Worm (Caenorhabditis elegans) whole organism, mixed stage, embryonic: ENCODE measurements around the gene F46C5.1.

Source experiments
- M03D4.4 ChIP-seq: sonication (generic microtip); optimal IDR thresholded peaks from 2 replicates; lab custom pipeline; 2017; ENCODE audit warnings: mild to moderate bottlenecking, missing genetic modification characterization, missing compliant biosample characterization
- bed-3 ChIP-seq: fragments of 200-800 bp; sonication (Bioruptor generic); optimal IDR thresholded peaks from 3 replicates; lab custom pipeline; 2018; ENCODE audit warnings: mild to moderate bottlenecking, missing genetic modification characterization, moderate library complexity, missing compliant biosample characterization
- blmp-1 ChIP-seq: fragments of 150-350 bp; optimal IDR thresholded peaks from 2 replicates; lab custom pipeline; 2014; ENCODE audit warnings: missing biosample characterization, missing genetic modification characterization
- ceh-39 ChIP-seq: fragments of 150-350 bp; optimal IDR thresholded peaks from 2 replicates; lab custom pipeline; 2014; ENCODE audit warnings: missing biosample characterization, missing genetic modification characterization
- ceh-43 ChIP-seq: fragments of 200-800 bp; sonication (Bioruptor generic); optimal IDR thresholded peaks from 2 replicates; lab custom pipeline; 2018; ENCODE audit warnings: mild to moderate bottlenecking, missing genetic modification characterization, moderate library complexity, missing compliant biosample characterization
- ceh-83 ChIP-seq: fragments of 200-800 bp; sonication (Bioruptor generic); optimal IDR thresholded peaks from 2 replicates; lab custom pipeline; 2018; ENCODE audit warnings: mild to moderate bottlenecking, missing genetic modification characterization, missing compliant biosample characterization
- cnd-1 ChIP-seq: fragments of 200-800 bp; sonication (Bioruptor generic); optimal IDR thresholded peaks from 2 replicates; lab custom pipeline; 2018; ENCODE audit warnings: mild to moderate bottlenecking, missing genetic modification characterization, missing compliant biosample characterization
- drap-1 ChIP-seq: fragments of 200-800 bp; sonication (Bioruptor generic); optimal IDR thresholded peaks from 3 replicates; lab custom pipeline; 2018; ENCODE audit warnings: mild to moderate bottlenecking, missing genetic modification characterization, missing compliant biosample characterization
- elt-1 ChIP-seq: sonication (generic microtip); optimal IDR thresholded peaks from 2 replicates; lab custom pipeline; 2017; ENCODE audit warnings: missing genetic modification characterization, mild to moderate bottlenecking, missing compliant biosample characterization, antibody characterized with exemption, moderate library complexity, borderline replicate concordance; ENCODE audit not compliant: insufficient read depth
- elt-3 ChIP-seq: fragments of 150-350 bp; optimal IDR thresholded peaks from 2 replicates; lab custom pipeline; 2014; ENCODE audit warnings: missing biosample characterization, missing genetic modification characterization
- ham-2 ChIP-seq: fragments of 200-800 bp; sonication (Bioruptor generic); optimal IDR thresholded peaks from 2 replicates; lab custom pipeline; 2018; ENCODE audit warnings: mild to moderate bottlenecking, missing genetic modification characterization, missing compliant biosample characterization
- hlh-1 ChIP-seq: fragments of 150-350 bp; optimal IDR thresholded peaks from 2 replicates; lab custom pipeline; 2014; ENCODE audit warnings: missing biosample characterization, missing genetic modification reagents, missing genetic modification characterization
- lin-13 ChIP-seq: fragments of 150-350 bp; optimal IDR thresholded peaks from 2 replicates; lab custom pipeline; 2014; ENCODE audit warnings: missing biosample characterization, missing genetic modification characterization
- lin-32 ChIP-seq: fragments of 200-800 bp; sonication (Bioruptor generic); optimal IDR thresholded peaks from 2 replicates; lab custom pipeline; 2018; ENCODE audit warnings: mild to moderate bottlenecking, missing genetic modification characterization, missing compliant biosample characterization
- lsy-2 ChIP-seq: fragments of 150-350 bp; optimal IDR thresholded peaks from 2 replicates; lab custom pipeline; 2014; ENCODE audit warnings: missing biosample characterization, missing genetic modification characterization
- mep-1 ChIP-seq: fragments of 150-350 bp; optimal IDR thresholded peaks from 2 replicates; lab custom pipeline; 2017; ENCODE audit warnings: missing biosample characterization, missing genetic modification reagents, missing genetic modification characterization, inconsistent platforms
- mls-2 ChIP-seq: sonication (generic microtip); optimal IDR thresholded peaks from 2 replicates; lab custom pipeline; 2016; ENCODE audit warnings: mild to moderate bottlenecking, missing genetic modification characterization, moderate library complexity, missing compliant biosample characterization
- nhr-12 ChIP-seq: fragments of 150-350 bp; optimal IDR thresholded peaks from 2 replicates; lab custom pipeline; 2014; ENCODE audit warnings: missing biosample characterization, missing genetic modification characterization
- nhr-2 ChIP-seq: fragments of 150-350 bp; optimal IDR thresholded peaks from 2 replicates; lab custom pipeline; 2014; ENCODE audit warnings: missing biosample characterization, missing genetic modification characterization
- nhr-237 ChIP-seq: fragments of 150-350 bp; optimal IDR thresholded peaks from 2 replicates; lab custom pipeline; 2014; ENCODE audit warnings: missing biosample characterization, missing genetic modification characterization
- nhr-28 ChIP-seq: fragments of 150-350 bp; optimal IDR thresholded peaks from 2 replicates; lab custom pipeline; 2014; ENCODE audit warnings: missing biosample characterization, missing genetic modification characterization
- nhr-76 ChIP-seq: sonication (generic microtip); optimal IDR thresholded peaks from 2 replicates; lab custom pipeline; 2017; ENCODE audit warnings: missing biosample characterization, missing genetic modification characterization
- snpc-4 ChIP-seq: fragments of 150-350 bp; optimal IDR thresholded peaks from 2 replicates; lab custom pipeline; 2014; ENCODE audit warnings: missing biosample characterization, missing genetic modification characterization
- sptf-1 ChIP-seq: sonication (generic microtip); optimal IDR thresholded peaks from 2 replicates; lab custom pipeline; 2017; ENCODE audit warnings: mild to moderate bottlenecking, missing genetic modification characterization, moderate library complexity, missing compliant biosample characterization
- tbx-8 ChIP-seq: fragments of 200-800 bp; sonication (Bioruptor generic); optimal IDR thresholded peaks from 2 replicates; lab custom pipeline; 2018; ENCODE audit warnings: mild to moderate bottlenecking, missing genetic modification characterization, moderate library complexity, missing compliant biosample characterization
- unc-120 ChIP-seq: sonication (generic microtip); optimal IDR thresholded peaks from 2 replicates; lab custom pipeline; 2017; ENCODE audit warnings: missing genetic modification characterization, missing compliant biosample characterization; ENCODE audit not compliant: poor library complexity, severe bottlenecking
- unc-39 ChIP-seq: fragments of 150-350 bp; optimal IDR thresholded peaks from 2 replicates; lab custom pipeline; 2014; ENCODE audit warnings: missing biosample characterization, missing genetic modification characterization
- unc-62 ChIP-seq: fragments of 150-350 bp; optimal IDR thresholded peaks from 2 replicates; lab custom pipeline; 2014; ENCODE audit warnings: missing biosample characterization, missing genetic modification reagents, missing genetic modification characterization
- ztf-11 ChIP-seq: fragments of 150-350 bp; optimal IDR thresholded peaks from 2 replicates; lab custom pipeline; 2014; ENCODE audit warnings: missing biosample characterization, missing genetic modification characterization

F46C5.1 gene

ce11 chrII:8812346-8812745 is 8.6 kb downstream of the F46C5.1 start:
- TF ChIP-seq drap-1 (GFP tag; lab: Kevin White, UChicago) (no peak), M03D4.4 (tag; lab: Kevin White, UChicago) (no peak), elt-1 (no peak), cnd-1 (tag; lab: Kevin White, UChicago) (no peak), blmp-1 (tag; lab: Kevin White, UChicago) (no peak), nhr-237 (tag; lab: Kevin White, UChicago) (no peak), ceh-43 (GFP tag; lab: Kevin White, UChicago) (no peak), lin-13 (tag; lab: Kevin White, UChicago) (no peak), ceh-83 (GFP tag; lab: Kevin White, UChicago) (no peak), hlh-1 (no peak), nhr-2 (no peak), ham-2 (GFP tag; lab: Kevin White, UChicago) (no peak), nhr-76 (tag; lab: Kevin White, UChicago) (no peak), nhr-28 (tag; lab: Kevin White, UChicago) (no peak)

DNA sequence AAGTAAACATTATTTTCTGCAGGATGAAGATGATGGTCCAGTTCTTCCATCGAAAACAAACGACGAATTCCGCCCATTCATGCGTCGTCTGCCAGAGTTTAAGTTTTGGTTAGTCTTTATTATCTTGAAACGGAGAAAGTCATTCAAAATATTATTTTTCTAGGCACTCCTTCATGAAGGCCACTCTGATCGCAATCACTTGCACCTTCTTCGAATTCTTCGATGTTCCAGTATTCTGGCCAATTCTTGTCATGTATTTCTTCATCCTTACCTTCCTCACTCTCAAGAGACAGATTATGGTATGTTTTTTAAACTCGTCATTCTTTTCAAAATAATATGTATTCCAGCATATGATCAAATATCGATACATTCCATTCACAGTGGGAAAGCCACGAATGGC is 9.2 kb downstream of the F46C5.1 start:
- no peak for TF ChIP-seq M03D4.4 (tag; lab: Kevin White, UChicago)

- TF ChIP-seq lin-32 (GFP tag; lab: Kevin White, UChicago) (no peak), cnd-1 (tag; lab: Kevin White, UChicago) (no peak), ztf-11 (tag; lab: Kevin White, UChicago) (no peak), blmp-1 (tag; lab: Kevin White, UChicago) (no peak), lin-13 (tag; lab: Kevin White, UChicago) (no peak), snpc-4 (tag; lab: Kevin White, UChicago) (no peak), lsy-2 (tag; lab: Kevin White, UChicago) (peak; percentile 60)
- TF ChIP-seq, all 35 proteins: peak for 1
Observed at ce11 chrII:8810679-8811413, 10.1 kb downstream of the F46C5.1 start, which contains the start of the genes F46C5.9 and rer-1. TSS of gene F46C5.9 (minus strand) at chrII:8810729. TSS of gene rer-1 (plus strand) at chrII:8811370.

- TF ChIP-seq mls-2 (tag; lab: Kevin White, UChicago): no peak
- no peak for TF ChIP-seq mep-1 (tag; lab: Kevin White, UChicago)
- TF ChIP-seq elt-3 (tag; lab: Kevin White, UChicago): no peak
- no peak for TF ChIP-seq lsy-2 (tag; lab: Kevin White, UChicago)
- no peak for TF ChIP-seq lin-13 (tag; lab: Kevin White, UChicago)
- TF ChIP-seq ceh-43 (GFP tag; lab: Kevin White, UChicago): no peak
- no peak for TF ChIP-seq unc-62 (GFP tag; lab: Kevin White, UChicago)
- TF ChIP-seq tbx-8 (GFP tag; lab: Kevin White, UChicago): no peak
- no peak for TF ChIP-seq unc-120
- TF ChIP-seq ceh-39 (tag; lab: Kevin White, UChicago): no peak
- TF ChIP-seq nhr-12 (tag; lab: Kevin White, UChicago): no peak
- no peak for TF ChIP-seq snpc-4 (tag; lab: Kevin White, UChicago)
- TF ChIP-seq bed-3 (GFP tag; lab: Kevin White, UChicago): no peak
Observed at ce11 chrII:8808482-8808881, 12.5 kb downstream of the F46C5.1 start, which contains the start of gene F07H5.10. TSS of gene F07H5.10 (minus strand) at chrII:8808582.

DNA sequence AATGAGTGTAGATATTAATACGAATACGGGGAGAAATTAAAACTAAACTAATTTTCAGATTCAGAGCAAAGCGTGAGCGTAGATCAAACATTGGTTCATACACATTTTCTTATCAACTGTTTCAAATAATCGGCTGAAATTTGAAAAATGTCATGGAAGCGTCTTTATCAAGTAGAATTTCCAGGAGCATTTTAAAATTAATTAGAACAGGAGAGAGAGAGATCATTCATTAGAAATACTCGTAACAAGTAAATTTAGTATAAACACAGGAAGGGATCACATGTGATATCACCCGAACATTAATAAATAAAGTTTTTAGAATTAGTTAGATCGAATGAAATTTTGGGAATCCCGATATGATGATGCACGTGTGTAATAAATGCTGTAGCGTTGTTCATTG is 14.1 kb downstream of the F46C5.1 start, which contains the start of gene pho-13:
TSS of gene pho-13 (minus strand) at position 101 of the 400 bp plus-strand sequence.
- no peak for TF ChIP-seq tbx-8 (GFP tag; lab: Kevin White, UChicago)
- no peak for TF ChIP-seq M03D4.4 (tag; lab: Kevin White, UChicago)
- no peak for TF ChIP-seq unc-39 (tag; lab: Kevin White, UChicago)

DNA sequence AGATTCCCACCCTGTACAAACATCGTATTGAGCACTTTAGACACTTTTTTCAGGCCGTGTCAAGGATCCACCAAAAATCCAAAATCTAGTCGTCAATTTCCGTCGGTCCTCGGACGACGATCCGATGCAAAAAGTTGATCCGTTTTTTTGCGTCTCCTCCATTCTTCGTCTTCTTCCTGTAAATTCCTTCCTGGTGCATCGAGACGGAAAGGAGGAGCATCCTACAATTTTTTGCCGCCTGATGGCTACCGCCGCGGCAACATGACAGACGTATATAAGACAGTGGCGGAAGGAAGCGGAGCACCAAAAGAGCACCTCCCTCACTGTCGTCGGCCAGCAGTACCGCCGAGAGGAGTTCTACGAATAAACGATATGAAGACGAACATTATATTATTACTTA is 20.2 kb downstream of the F46C5.1 start, which contains the start of gene appg-2:
TSS of gene appg-2 (plus strand) at position 301 of the 400 bp plus-strand sequence.
- TF ChIP-seq ceh-83 (GFP tag; lab: Kevin White, UChicago) (no peak), drap-1 (GFP tag; lab: Kevin White, UChicago) (no peak), M03D4.4 (tag; lab: Kevin White, UChicago) (no peak), ham-2 (GFP tag; lab: Kevin White, UChicago) (no peak), sptf-1 (tag; lab: Kevin White, UChicago) (no peak), unc-62 (GFP tag; lab: Kevin White, UChicago) (no peak), snpc-4 (tag; lab: Kevin White, UChicago) (no peak), nhr-237 (tag; lab: Kevin White, UChicago) (no peak), hlh-1 (no peak), unc-39 (tag; lab: Kevin White, UChicago) (no peak), lin-32 (GFP tag; lab: Kevin White, UChicago) (no peak), nhr-2 (no peak)
